Worm (Caenorhabditis elegans): ENCODE measurements around the gene tars-1.

- TF ChIP-seq zfh-2 (GFP tag; conservative IDR thresholded peaks at IDR 0.05), result no peak
- no peak for TF ChIP-seq zim-3 (tag; optimal IDR thresholded peaks at IDR 0.05)
- TF ChIP-seq mes-4 (tag; optimal IDR thresholded peaks at IDR 0.05), result no peak
Observed at ce11 chrII:11719533-11719932, 24.1 kb upstream of the tars-1 start.

Data from whole organism, young adult.